Fruit fly (Drosophila melanogaster) whole organism, embryonic: ENCODE data around the gene Rbp.

Experiments
- Abd-B ChIP-seq: fragments of 200-800 bp; sonication (Bioruptor generic); optimal IDR thresholded peaks from 2 replicates; lab custom pipeline; 2018; ENCODE audit warnings: missing biosample characterization, mild to moderate bottlenecking, missing genetic modification characterization, moderate library complexity
- Aef1 ChIP-seq: fragments of 200-800 bp; sonication (Bioruptor generic); IDR thresholded peaks from 3 replicates; pipeline ENCODE4 v1.3.6; 2022; ENCODE audit warnings: missing biosample characterization, missing genetic modification characterization
- CG11504 ChIP-seq: fragments of 200-800 bp; sonication (Bioruptor generic); optimal IDR thresholded peaks from 3 replicates; lab custom pipeline; 2019; ENCODE audit warnings: missing biosample characterization, mild to moderate bottlenecking, missing genetic modification characterization, moderate library complexity
- CG12236 ChIP-seq: fragments of 200-800 bp; sonication (Bioruptor generic); optimal IDR thresholded peaks from 2 replicates; lab custom pipeline; 2016; ENCODE audit warnings: missing biosample characterization, missing genetic modification characterization
- CG15269 ChIP-seq: fragments of 200-800 bp; sonication (Bioruptor generic); optimal IDR thresholded peaks from 2 replicates; lab custom pipeline; 2018; ENCODE audit warnings: missing biosample characterization, mild to moderate bottlenecking, missing genetic modification characterization, moderate library complexity
- CG17612 ChIP-seq: fragments of 200-800 bp; sonication (Bioruptor generic); IDR thresholded peaks from 2 replicates; pipeline ENCODE4 v1.3.6; 2022; ENCODE audit warnings: missing biosample characterization, missing genetic modification characterization
- CG18764 ChIP-seq: fragments of 200-800 bp; sonication (Bioruptor generic); optimal IDR thresholded peaks from 3 replicates; lab custom pipeline; 2016; ENCODE audit warnings: missing biosample characterization, missing genetic modification characterization
- CG2116 ChIP-seq: fragments of 200-800 bp; sonication (Bioruptor generic); optimal IDR thresholded peaks from 3 replicates; lab custom pipeline; 2018; ENCODE audit warnings: missing biosample characterization, mild to moderate bottlenecking, missing genetic modification characterization
- CG30020 ChIP-seq: fragments of 200-800 bp; optimal IDR thresholded peaks from 2 replicates; lab custom pipeline; 2019; ENCODE audit warnings: missing biosample characterization, mild to moderate bottlenecking, missing genetic modification characterization, moderate library complexity
- CG3163 ChIP-seq: fragments of 200-800 bp; sonication (Bioruptor generic); optimal IDR thresholded peaks from 3 replicates; lab custom pipeline; 2016; ENCODE audit warnings: missing biosample characterization, missing genetic modification characterization
- CG32767 ChIP-seq: fragments of 200-800 bp; sonication (Bioruptor generic); IDR thresholded peaks from 2 replicates; pipeline ENCODE4 v1.3.6; 2022; ENCODE audit warnings: missing biosample characterization, missing genetic modification characterization
- CG33213 ChIP-seq: fragments of 200-800 bp; sonication (Bioruptor generic); optimal IDR thresholded peaks from 3 replicates; lab custom pipeline; 2016; ENCODE audit warnings: missing biosample characterization, missing genetic modification characterization
- CG4730 ChIP-seq: fragments of 200-800 bp; sonication (Bioruptor generic); IDR thresholded peaks from 2 replicates; pipeline ENCODE4 v1.3.6; 2022; ENCODE audit warnings: missing biosample characterization, missing genetic modification characterization
- CG7745 ChIP-seq: fragments of 200-800 bp; sonication (Bioruptor generic); optimal IDR thresholded peaks from 2 replicates; lab custom pipeline; 2018; ENCODE audit warnings: missing biosample characterization, mild to moderate bottlenecking, missing genetic modification characterization, moderate library complexity
- CG9437 ChIP-seq: fragments of 200-800 bp; sonication (Bioruptor generic); optimal IDR thresholded peaks from 2 replicates; lab custom pipeline; 2018; ENCODE audit warnings: missing biosample characterization, mild to moderate bottlenecking, missing genetic modification characterization
- CG9817 ChIP-seq: fragments of 200-800 bp; sonication (Bioruptor generic); optimal IDR thresholded peaks from 2 replicates; lab custom pipeline; 2018; ENCODE audit warnings: missing biosample characterization, mild to moderate bottlenecking, missing genetic modification characterization, moderate library complexity
- D19A ChIP-seq: fragments of 200-800 bp; optimal IDR thresholded peaks from 3 replicates; lab custom pipeline; 2019; ENCODE audit warnings: missing biosample characterization, mild to moderate bottlenecking, missing genetic modification characterization, moderate library complexity
- Dek ChIP-seq: fragments of 200-800 bp; sonication (Bioruptor generic); optimal IDR thresholded peaks from 3 replicates; lab custom pipeline; 2019; ENCODE audit warnings: missing biosample characterization, mild to moderate bottlenecking, missing genetic modification characterization, moderate library complexity
- Dfd ChIP-seq, 2 experiments: fragments of >200 bp; optimal IDR thresholded peaks; 2 replicates each; lab custom pipeline; 2017; ENCODE audit warnings: missing biosample characterization in 2 of 2, missing genetic modification characterization in 2 of 2
- Dref ChIP-seq: fragments of 200-800 bp; sonication (Bioruptor generic); IDR thresholded peaks from 2 replicates; pipeline ENCODE4 v1.3.6; 2022; ENCODE audit warnings: missing biosample characterization, missing genetic modification characterization
- E2f2 ChIP-seq: fragments of 200-800 bp; sonication (Bioruptor generic); IDR thresholded peaks from 2 replicates; pipeline ENCODE4 v1.3.6; 2022; ENCODE audit warnings: missing biosample characterization, missing genetic modification characterization
- Gug ChIP-seq: fragments of 200-800 bp; sonication (Bioruptor generic); IDR thresholded peaks from 4 replicates; pipeline ENCODE4 v1.3.6; 2022; ENCODE audit warnings: missing biosample characterization, missing genetic modification characterization
- HmgZ ChIP-seq: fragments of 200-800 bp; sonication (Bioruptor generic); optimal IDR thresholded peaks from 2 replicates; lab custom pipeline; 2018; ENCODE audit warnings: missing biosample characterization, mild to moderate bottlenecking, missing genetic modification characterization
- Lpt ChIP-seq: fragments of >200 bp; optimal IDR thresholded peaks from 2 replicates; lab custom pipeline; 2018; ENCODE audit warnings: missing biosample characterization, missing genetic modification characterization
- Meics ChIP-seq: fragments of 200-800 bp; sonication (Bioruptor generic); optimal IDR thresholded peaks from 2 replicates; lab custom pipeline; 2017; ENCODE audit warnings: missing biosample characterization, mild to moderate bottlenecking, missing genetic modification characterization
- Sry-δ ChIP-seq: fragments of 200-800 bp; sonication (Bioruptor generic); optimal IDR thresholded peaks from 2 replicates; lab custom pipeline; 2016; ENCODE audit warnings: missing biosample characterization, missing genetic modification characterization
- ac ChIP-seq: fragments of 200-800 bp; sonication (Bioruptor generic); optimal IDR thresholded peaks from 3 replicates; lab custom pipeline; 2017; ENCODE audit warnings: missing biosample characterization, mild to moderate bottlenecking, missing genetic modification characterization
- ase ChIP-seq: fragments of 200-800 bp; sonication (Bioruptor generic); IDR thresholded peaks from 3 replicates; pipeline ENCODE4 v1.3.6; 2022; ENCODE audit warnings: missing biosample characterization, missing genetic modification characterization
- bbx ChIP-seq: fragments of 200-800 bp; sonication (Bioruptor generic); IDR thresholded peaks from 2 replicates; pipeline ENCODE4 v1.3.6; 2022; ENCODE audit warnings: missing biosample characterization, missing genetic modification characterization; ENCODE audit not compliant: partially characterized antibody
- bcd ChIP-seq: fragments of 200-800 bp; sonication (Bioruptor generic); optimal IDR thresholded peaks from 2 replicates; lab custom pipeline; 2017; ENCODE audit warnings: missing biosample characterization, mild to moderate bottlenecking, missing genetic modification characterization
- bowl ChIP-seq: fragments of 200-800 bp; sonication (Bioruptor generic); IDR thresholded peaks from 2 replicates; pipeline ENCODE4 v1.3.6; 2022; ENCODE audit warnings: missing biosample characterization, missing genetic modification characterization
- btn ChIP-seq: fragments of 200-800 bp; sonication (Bioruptor generic); optimal IDR thresholded peaks from 2 replicates; lab custom pipeline; 2016; ENCODE audit warnings: missing biosample characterization, missing genetic modification characterization
- chm ChIP-seq: fragments of 200-800 bp; sonication (Bioruptor generic); IDR thresholded peaks from 2 replicates; pipeline ENCODE4 v1.3.6; 2022; ENCODE audit warnings: missing biosample characterization, missing genetic modification characterization
- crol ChIP-seq: fragments of 200-800 bp; sonication (Bioruptor generic); IDR thresholded peaks from 2 replicates; pipeline ENCODE4 v1.3.6; 2022; ENCODE audit warnings: missing biosample characterization, missing genetic modification characterization
- dmrt11E ChIP-seq: fragments of 200-800 bp; sonication (Bioruptor generic); optimal IDR thresholded peaks from 3 replicates; lab custom pipeline; 2018; ENCODE audit warnings: missing biosample characterization, mild to moderate bottlenecking, missing genetic modification characterization, moderate library complexity
- fd64A ChIP-seq: fragments of 200-800 bp; sonication (Bioruptor generic); optimal IDR thresholded peaks from 3 replicates; lab custom pipeline; 2018; ENCODE audit warnings: missing biosample characterization, mild to moderate bottlenecking, missing genetic modification characterization
- insv ChIP-seq, 2 experiments: fragments of 200-800 bp; sonication (Bioruptor generic); optimal IDR thresholded peaks; 3 replicates each; lab custom pipeline; 2016 to 2018; ENCODE audit warnings: missing biosample characterization in 2 of 2, missing genetic modification characterization in 2 of 2
- jigr1 ChIP-seq: fragments of 200-800 bp; sonication (Bioruptor generic); IDR thresholded peaks from 3 replicates; pipeline ENCODE4 v1.3.6; 2022; ENCODE audit warnings: missing biosample characterization, missing genetic modification characterization
- mam ChIP-seq: fragments of 200-800 bp; sonication (Bioruptor generic); optimal IDR thresholded peaks from 3 replicates; lab custom pipeline; 2016; ENCODE audit warnings: missing biosample characterization, missing genetic modification characterization
- nau ChIP-seq: fragments of 200-800 bp; sonication (Bioruptor generic); optimal IDR thresholded peaks from 3 replicates; lab custom pipeline; 2017; ENCODE audit warnings: missing biosample characterization, mild to moderate bottlenecking, missing genetic modification characterization, missing genetic modification reagents
- pb ChIP-seq: fragments of 200-800 bp; sonication (Bioruptor generic); optimal IDR thresholded peaks from 3 replicates; lab custom pipeline; 2016; ENCODE audit warnings: missing biosample characterization, missing genetic modification characterization
- rib ChIP-seq: fragments of 200-800 bp; sonication (Bioruptor generic); IDR thresholded peaks from 2 replicates; pipeline ENCODE4 v1.3.6; 2022; ENCODE audit warnings: missing biosample characterization, missing genetic modification characterization
- run ChIP-seq: fragments of 200-800 bp; sonication (Bioruptor generic); optimal IDR thresholded peaks from 3 replicates; lab custom pipeline; 2018; ENCODE audit warnings: missing biosample characterization, mild to moderate bottlenecking, missing genetic modification characterization
- scrt ChIP-seq: fragments of 200-800 bp; sonication (Bioruptor generic); optimal IDR thresholded peaks from 2 replicates; lab custom pipeline; 2018; ENCODE audit warnings: missing biosample characterization, mild to moderate bottlenecking, missing genetic modification characterization, moderate library complexity
- sens ChIP-seq: fragments of 200-800 bp; sonication (Bioruptor generic); peaks from one replicate; lab custom pipeline; 2016; ENCODE audit warnings: missing biosample characterization, missing genetic modification characterization
- stwl ChIP-seq: fragments of 200-800 bp; sonication (Bioruptor generic); optimal IDR thresholded peaks from 3 replicates; lab custom pipeline; 2018; ENCODE audit warnings: missing biosample characterization, mild to moderate bottlenecking, missing genetic modification characterization, moderate library complexity

Rbp gene

dm6 chr3R:15417761-15418754 lies 43.6 kb downstream of the Rbp start (continued):
- peak; percentile 7 for TF ChIP-seq stwl (tag; lab: Kevin White, UChicago)
- TF ChIP-seq CG12236 (GFP tag; lab: Kevin White, UChicago), result no peak
- no peak for TF ChIP-seq ac (GFP tag; lab: Kevin White, UChicago)
- 0 out of 2 replicates have a peak, but pooled peaks have one; percentile 16 for TF ChIP-seq CG32767 (GFP tag; lab: Robert Waterston, UW)
- no peak for TF ChIP-seq CG7745 (tag; lab: Kevin White, UChicago)
- no peak for TF ChIP-seq CG4730 (GFP tag; lab: Robert Waterston, UW)
- TF ChIP-seq, all 482 proteins: peak for 24

dm6 chr3R:15418824-15419530 lies 44.5 kb downstream of the Rbp start:
- peak; percentile 47 for TF ChIP-seq CG18764
- no peak for TF ChIP-seq jigr1 (GFP tag; lab: Robert Waterston, UW)
- TF ChIP-seq CG9437 (GFP tag; lab: Kevin White, UChicago), result peak; percentile 43
- TF ChIP-seq CG33213, result no peak
- TF ChIP-seq crol, result peak; percentile 74
- peak; percentile 70 for TF ChIP-seq CG15269
- peak; percentile 59 for TF ChIP-seq Dek
- no peak for TF ChIP-seq Dref (GFP tag; lab: Robert Waterston, UW)
- peak; percentile 25 for TF ChIP-seq CG3163 (GFP tag; lab: Kevin White, UChicago)
- no peak for TF ChIP-seq Lpt (GFP tag; lab: Kevin White, UChicago)
- TF ChIP-seq Dfd (GFP tag; optimal IDR thresholded peaks at IDR 0.05; lab: Kevin White, UChicago), result no peak
- TF ChIP-seq bcd (GFP tag; lab: Kevin White, UChicago), result peak; percentile 69
- TF ChIP-seq Meics (GFP tag; lab: Kevin White, UChicago), result peak; percentile 75
- TF ChIP-seq HmgZ (tag; lab: Kevin White, UChicago), result peak; percentile 29
- TF ChIP-seq run (tag; lab: Kevin White, UChicago), result peak; percentile 67
- TF ChIP-seq bbx, result no peak
- no peak for TF ChIP-seq Sry-δ
- TF ChIP-seq E2f2 (GFP tag; lab: Robert Waterston, UW), result peak; percentile 31; the same call in 1 of the 2 replicates
- TF ChIP-seq scrt, result peak; percentile 41
- TF ChIP-seq ase (GFP tag; lab: Robert Waterston, UW), result no peak
- TF ChIP-seq CG30020 (tag; lab: Kevin White, UChicago), result peak; percentile 43
- TF ChIP-seq fd64A, result no peak
- TF ChIP-seq btn (GFP tag; lab: Kevin White, UChicago), result no peak
- peak; percentile 50 for TF ChIP-seq CG2116 (GFP tag; lab: Kevin White, UChicago)
- 0 out of 4 replicates have a peak, but pooled peaks have one; percentile 2 for TF ChIP-seq Gug
- no peak for TF ChIP-seq chm
- no peak for TF ChIP-seq bowl
- TF ChIP-seq nau, result peak; percentile 29
- no peak for TF ChIP-seq Aef1 (GFP tag; lab: Robert Waterston, UW)
- no peak for TF ChIP-seq CG17612 (GFP tag; lab: Robert Waterston, UW)
- TF ChIP-seq Abd-B (GFP tag; lab: Kevin White, UChicago), result peak; percentile 19
- TF ChIP-seq sens (GFP tag; lab: Kevin White, UChicago), result peak; percentile 90
- TF ChIP-seq dmrt11E (tag; lab: Kevin White, UChicago), result peak; percentile 95
- TF ChIP-seq rib (GFP tag; lab: Robert Waterston, UW), result 0 out of 2 replicates have a peak, but pooled peaks have one; percentile 19
- no peak for TF ChIP-seq mam (GFP tag; lab: Kevin White, UChicago)
- TF ChIP-seq CG11504 (tag; lab: Kevin White, UChicago), result peak; percentile 84
- no peak for TF ChIP-seq insv (GFP tag; optimal IDR thresholded peaks at IDR 0.05; lab: Kevin White, UChicago)
- TF ChIP-seq pb (GFP tag; lab: Kevin White, UChicago), result no peak
- TF ChIP-seq D19A (tag; lab: Kevin White, UChicago), result peak; percentile 91
- peak; percentile 53 for TF ChIP-seq CG9817 (tag; lab: Kevin White, UChicago)
